Fruit fly (Drosophila melanogaster) whole organism, wandering third instar larva: ENCODE results near the gene mRpS18A.

Experiments
- CG32264 ChIP-seq: fragments of 200-800 bp; sonication (Bioruptor generic); optimal IDR thresholded peaks from 2 replicates; lab custom pipeline; 2016; ENCODE audit warnings: missing biosample characterization, missing genetic modification characterization
- CG9705 ChIP-seq: fragments of 200-800 bp; sonication (Bioruptor generic); optimal IDR thresholded peaks from 2 replicates; lab custom pipeline; 2018; ENCODE audit warnings: missing biosample characterization, mild to moderate bottlenecking, missing genetic modification characterization
- CrebA ChIP-seq: fragments of 200-800 bp; sonication (Bioruptor generic); optimal IDR thresholded peaks from 2 replicates; lab custom pipeline; 2016; ENCODE audit warnings: missing biosample characterization, mild to moderate bottlenecking, missing genetic modification characterization, borderline replicate concordance
- Dfd ChIP-seq: fragments of >200 bp; optimal IDR thresholded peaks from 2 replicates; lab custom pipeline; 2017; ENCODE audit warnings: missing biosample characterization, missing genetic modification characterization
- Dif ChIP-seq: fragments of 200-275, 200-300 bp; sonication (Bioruptor generic); optimal IDR thresholded peaks from 2 replicates; lab custom pipeline; 2018; ENCODE audit warnings: missing biosample characterization, missing genetic modification characterization; ENCODE audit not compliant: partially characterized antibody
- HLH106 ChIP-seq: fragments of 200-800 bp; optimal IDR thresholded peaks from 3 replicates; lab custom pipeline; 2019; ENCODE audit warnings: missing biosample characterization, mild to moderate bottlenecking, missing genetic modification characterization, moderate library complexity
- Hnf4 ChIP-seq: fragments of 200-800 bp; sonication (Bioruptor generic); optimal IDR thresholded peaks from 2 replicates; lab custom pipeline; 2016; ENCODE audit warnings: missing biosample characterization, mild to moderate bottlenecking, missing genetic modification characterization
- Hr78 ChIP-seq: fragments of >200 bp; optimal IDR thresholded peaks from 2 replicates; lab custom pipeline; 2017; ENCODE audit warnings: missing biosample characterization, missing genetic modification characterization
- Jra ChIP-seq: sonication (Bioruptor generic); optimal IDR thresholded peaks from 2 replicates; lab custom pipeline; 2016; ENCODE audit warnings: missing biosample characterization, missing genetic modification characterization
- Mio ChIP-seq: sonication (Bioruptor generic); optimal IDR thresholded peaks from 2 replicates; lab custom pipeline; 2016; ENCODE audit warnings: missing biosample characterization, missing genetic modification characterization
- Myc ChIP-seq: fragments of >200 bp; optimal IDR thresholded peaks from 2 replicates; lab custom pipeline; 2017
- N ChIP-seq: fragments of >200 bp; optimal IDR thresholded peaks from 2 replicates; lab custom pipeline; 2018; ENCODE audit warnings: missing biosample characterization, missing external identifiers, missing genetic modification characterization
- OdsH ChIP-seq: fragments of 200-800 bp; sonication (Bioruptor generic); optimal IDR thresholded peaks from 2 replicates; lab custom pipeline; 2016; ENCODE audit warnings: missing biosample characterization, mild to moderate bottlenecking, missing genetic modification characterization
- Rel ChIP-seq, 2 experiments: fragments of 200-800 bp; sonication (Bioruptor generic) in 1 of 2; optimal IDR thresholded peaks; 2 replicates in 1 of 2; 3 replicates in 1 of 2; lab custom pipeline; 2016 to 2019; ENCODE audit warnings: mild to moderate bottlenecking in 2 of 2, missing biosample characterization in 2 of 2, missing genetic modification characterization in 2 of 2, moderate library complexity in 1 of 2
- Sp1 ChIP-seq: fragments of 200-800 bp; sonication (Bioruptor generic); optimal IDR thresholded peaks from 3 replicates; lab custom pipeline; 2019; ENCODE audit warnings: missing biosample characterization, mild to moderate bottlenecking, missing genetic modification characterization, moderate library complexity
- Vsx2 ChIP-seq: fragments of 200-300, 225-300 bp; sonication (Bioruptor generic); optimal IDR thresholded peaks from 2 replicates; lab custom pipeline; 2018; ENCODE audit warnings: missing biosample characterization, missing genetic modification characterization; ENCODE audit not compliant: partially characterized antibody
- brk ChIP-seq: fragments of 200-800 bp; sonication (Bioruptor generic); optimal IDR thresholded peaks from 2 replicates; lab custom pipeline; 2016; ENCODE audit warnings: missing biosample characterization, mild to moderate bottlenecking, missing genetic modification characterization
- dl ChIP-seq, 2 experiments: fragments of 175-275, 200-275 bp in 1 of 2; fragments of 200-275 bp in 1 of 2; sonication (Bioruptor generic); optimal IDR thresholded peaks; lab custom pipeline; 2018; ENCODE audit warnings: mild to moderate bottlenecking in 2 of 2, missing biosample characterization in 2 of 2, missing genetic modification characterization in 2 of 2, moderate library complexity in 2 of 2; ENCODE audit not compliant: partially characterized antibody in 2 of 2, insufficient read depth in 1 of 2
- dmrt93B ChIP-seq: fragments of 200-800 bp; sonication (Bioruptor generic); optimal IDR thresholded peaks from 2 replicates; lab custom pipeline; 2018; ENCODE audit warnings: missing biosample characterization, mild to moderate bottlenecking, missing genetic modification characterization
- dsf ChIP-seq: sonication (Bioruptor generic); optimal IDR thresholded peaks from 2 replicates; lab custom pipeline; 2016; ENCODE audit warnings: missing biosample characterization, missing genetic modification characterization, borderline replicate concordance
- ey ChIP-seq: fragments of 200-800 bp; sonication (Bioruptor generic); optimal IDR thresholded peaks from 2 replicates; lab custom pipeline; 2016; ENCODE audit warnings: missing biosample characterization, missing genetic modification characterization
- foxo ChIP-seq, 2 experiments: fragments of 200-800 bp; sonication (Bioruptor generic); optimal IDR thresholded peaks; 2 replicates in 1 of 2; 3 replicates in 1 of 2; lab custom pipeline; 2016 to 2017; ENCODE audit warnings: missing biosample characterization in 2 of 2, missing genetic modification characterization in 2 of 2
- fru ChIP-seq: fragments of 200-800 bp; sonication (Bioruptor generic); optimal IDR thresholded peaks from 3 replicates; lab custom pipeline; 2016; ENCODE audit warnings: missing biosample characterization, mild to moderate bottlenecking, missing genetic modification characterization
- h ChIP-seq: fragments of 200-800 bp; sonication (Bioruptor generic); optimal IDR thresholded peaks from 3 replicates; lab custom pipeline; 2016; ENCODE audit warnings: missing biosample characterization, mild to moderate bottlenecking, missing genetic modification characterization
- jim ChIP-seq: fragments of 175-275, 200-325 bp; sonication (Bioruptor generic); optimal IDR thresholded peaks from 2 replicates; lab custom pipeline; 2016; ENCODE audit warnings: missing biosample characterization, mild to moderate bottlenecking, missing genetic modification characterization
- pan ChIP-seq: fragments of >200 bp; optimal IDR thresholded peaks from 2 replicates; lab custom pipeline; 2017
- rgr ChIP-seq: fragments of 200-800 bp; sonication (Bioruptor generic); optimal IDR thresholded peaks from 3 replicates; lab custom pipeline; 2016; ENCODE audit warnings: missing biosample characterization, mild to moderate bottlenecking, missing genetic modification characterization
- sage ChIP-seq: fragments of 200-800 bp; sonication (Bioruptor generic); optimal IDR thresholded peaks from 2 replicates; lab custom pipeline; 2016; ENCODE audit warnings: missing biosample characterization, mild to moderate bottlenecking, missing genetic modification characterization
- tai ChIP-seq: sonication (Bioruptor generic); optimal IDR thresholded peaks from 2 replicates; lab custom pipeline; 2016; ENCODE audit warnings: missing biosample characterization, missing genetic modification characterization
- usp ChIP-seq: fragments of >200 bp; optimal IDR thresholded peaks from 2 replicates; lab custom pipeline; 2017; ENCODE audit warnings: missing biosample characterization, missing genetic modification characterization
- woc ChIP-seq: sonication (Bioruptor generic); optimal IDR thresholded peaks from 2 replicates; lab custom pipeline; 2016; ENCODE audit warnings: missing biosample characterization, mild to moderate bottlenecking, missing genetic modification characterization

The mRpS18A gene

dm6 chr3R:8562484-8562886 is at the start of gene mRpS18A, which contains the start of gene CG31460:
Gene mRpS18A, minus strand, starts transcription at chr3R:8562593.
Gene CG31460, plus strand, starts transcription at chr3R:8562673.
- TF ChIP-seq N (GFP tag; lab: Kevin White, UChicago) = no peak
- no peak for TF ChIP-seq pan
- no peak for TF ChIP-seq usp (GFP tag; lab: Kevin White, UChicago)
- TF ChIP-seq Jra (GFP tag; lab: Kevin White, UChicago) = peak; percentile 7
- TF ChIP-seq fru = peak; percentile 89
- peak in 1 of 2 experiments; percentile 20 for TF ChIP-seq foxo (GFP tag; optimal IDR thresholded peaks at IDR 0.05; lab: Kevin White, UChicago)
- peak; percentile 9 for TF ChIP-seq ey
- peak; percentile 13 for TF ChIP-seq h (GFP tag; lab: Kevin White, UChicago)
- TF ChIP-seq Dif (GFP tag; lab: Kevin White, UChicago) = no peak
- TF ChIP-seq, all 38 proteins: peak for 5

DNA sequence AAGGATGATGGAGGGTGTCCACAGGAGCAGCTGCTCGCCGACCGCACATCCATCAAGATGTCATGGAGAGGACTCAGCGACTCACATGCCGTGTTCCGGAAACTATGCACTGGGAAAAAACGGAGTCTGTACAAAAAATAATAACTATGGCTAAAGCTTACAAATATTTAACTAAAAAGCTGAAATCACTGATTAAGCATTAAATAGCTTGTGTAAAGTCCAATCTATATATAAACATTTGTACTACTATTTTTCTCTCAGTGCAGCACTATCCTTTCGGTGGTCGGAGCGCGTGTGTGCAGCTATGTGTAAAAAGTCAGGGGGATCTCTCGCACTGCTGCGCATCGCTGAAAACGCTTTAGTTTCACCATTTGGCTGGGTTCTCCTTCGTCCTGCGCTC is 33.8 kb upstream of the mRpS18A start:
- TF ChIP-seq Hnf4 (no peak), jim (GFP tag; lab: Kevin White, UChicago) (no peak), Hr78 (no peak), Mio (GFP tag; lab: Kevin White, UChicago) (no peak), foxo (GFP tag; optimal IDR thresholded peaks at IDR 0.05; lab: Kevin White, UChicago) (no peak), usp (GFP tag; lab: Kevin White, UChicago) (no peak), dl (GFP tag; optimal IDR thresholded peaks at IDR 0.05; lab: Kevin White, UChicago; ENCODE audit: insufficient read depth in 1 of 2, partially characterized antibody in 2 of 2) (no peak)

- TF ChIP-seq Sp1 (GFP tag; lab: Kevin White, UChicago) (no peak), CG32264 (no peak), dl (GFP tag; optimal IDR thresholded peaks at IDR 0.05; lab: Kevin White, UChicago; ENCODE audit: insufficient read depth in 1 of 2, partially characterized antibody in 2 of 2) (no peak), usp (GFP tag; lab: Kevin White, UChicago) (no peak), ey (no peak), fru (no peak), Dfd (no peak), woc (GFP tag; lab: Kevin White, UChicago) (no peak), h (GFP tag; lab: Kevin White, UChicago) (no peak)
Observed at dm6 chr3R:8587859-8588258, 25.5 kb upstream of the mRpS18A start.

dm6 chr3R:8577409-8578255 is 15.2 kb upstream of the mRpS18A start, which contains the start of gene 5-HT2B:
Gene 5-HT2B, plus strand, starts transcription at chr3R:8578205.
- TF ChIP-seq Hr78 (no peak), fru (no peak), Rel (GFP tag; optimal IDR thresholded peaks at IDR 0.05; lab: Kevin White, UChicago) (no peak), Rel (tag; optimal IDR thresholded peaks at IDR 0.05; lab: Kevin White, UChicago) (no peak), brk (GFP tag; lab: Kevin White, UChicago) (no peak), CrebA (GFP tag; lab: Kevin White, UChicago) (no peak), dl (GFP tag; optimal IDR thresholded peaks at IDR 0.05; lab: Kevin White, UChicago; ENCODE audit: insufficient read depth in 1 of 2, partially characterized antibody in 2 of 2) (no peak), OdsH (GFP tag; lab: Kevin White, UChicago) (no peak), sage (GFP tag; lab: Kevin White, UChicago) (no peak), dsf (no peak), Vsx2 (no peak), dmrt93B (no peak), Dif (GFP tag; lab: Kevin White, UChicago) (no peak), Myc (lab: Kevin White, UChicago) (no peak), CG9705 (GFP tag; lab: Kevin White, UChicago) (no peak), h (GFP tag; lab: Kevin White, UChicago) (no peak), Hnf4 (no peak), HLH106 (tag; lab: Kevin White, UChicago) (no peak), tai (GFP tag; lab: Kevin White, UChicago) (no peak), rgr (GFP tag; lab: Kevin White, UChicago) (no peak), CG32264 (no peak)
- TF ChIP-seq, all 38 proteins: peak for 0
